Fruit fly (Drosophila melanogaster): ENCODE data around the gene CG14082.

DNA sequence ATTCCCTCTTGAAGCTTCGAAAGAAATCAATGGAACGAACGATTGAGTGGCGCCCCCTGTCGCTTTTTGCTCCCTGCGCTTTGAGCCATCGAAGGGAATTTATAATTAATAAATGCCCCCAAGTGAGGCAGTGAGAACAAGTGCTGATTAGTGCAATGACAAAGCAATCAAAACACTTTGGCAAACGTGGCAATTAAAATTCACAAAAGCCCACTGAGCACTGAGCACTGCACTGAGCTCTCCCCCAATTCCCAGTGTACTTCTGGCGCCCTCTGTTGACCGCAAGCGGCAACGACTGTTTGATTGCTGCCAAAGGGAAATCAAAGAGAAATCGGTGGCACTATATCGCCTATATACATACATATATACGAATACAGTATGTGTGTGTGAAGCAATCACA, 39.2 kb upstream of the CG14082 start:
- TF ChIP-seq Sin3A (optimal IDR thresholded peaks at IDR 0.05) (no peak), ttk (optimal IDR thresholded peaks at IDR 0.05) (no peak), psq (optimal IDR thresholded peaks at IDR 0.05) (no peak), h (optimal IDR thresholded peaks at IDR 0.05) (no peak), insv (optimal IDR thresholded peaks at IDR 0.05) (no peak), Myc (optimal IDR thresholded peaks at IDR 0.05) (no peak)

Measured in Kc167 (cell line).